Worm (Caenorhabditis elegans) whole organism, young adult: Measurements from ENCODE around the gene str-136.

ENCODE experiments used
- B0261.1 ChIP-seq: sonication (generic microtip); optimal IDR thresholded peaks from 2 replicates; lab custom pipeline; 2016; ENCODE audit warnings: mild to moderate bottlenecking, missing genetic modification characterization, moderate library complexity, missing compliant biosample characterization
- D2030.7 ChIP-seq: fragments of 200-800 bp; sonication (Bioruptor generic); IDR thresholded peaks from 2 replicates; pipeline ENCODE4 v1.3.6; 2022; ENCODE audit warnings: missing genetic modification reagents, missing genetic modification characterization, missing compliant biosample characterization
- F23B12.7 ChIP-seq: sonication (generic microtip); optimal IDR thresholded peaks from 2 replicates; lab custom pipeline; 2017; ENCODE audit warnings: missing genetic modification characterization, mild to moderate bottlenecking, missing compliant biosample characterization, antibody characterized with exemption, moderate library complexity; ENCODE audit not compliant: insufficient read depth
- F49E8.2 ChIP-seq: sonication (generic microtip); optimal IDR thresholded peaks from 3 replicates; lab custom pipeline; 2017; ENCODE audit warnings: missing genetic modification characterization, mild to moderate bottlenecking, missing compliant biosample characterization, antibody characterized with exemption, moderate library complexity; ENCODE audit not compliant: insufficient read depth
- F52B5.7 ChIP-seq: sonication (generic microtip); optimal IDR thresholded peaks from 2 replicates; lab custom pipeline; 2016; ENCODE audit warnings: mild to moderate bottlenecking, missing genetic modification characterization, missing compliant biosample characterization
- K11D2.4 ChIP-seq: fragments of 200-800 bp; sonication (Bioruptor generic); IDR thresholded peaks from 2 replicates; pipeline ENCODE4 v1.3.6; 2022; ENCODE audit warnings: missing genetic modification reagents, missing genetic modification characterization, missing compliant biosample characterization
- T07F8.4 ChIP-seq: sonication (generic microtip); optimal IDR thresholded peaks from 2 replicates; lab custom pipeline; 2016; ENCODE audit warnings: mild to moderate bottlenecking, missing genetic modification characterization, moderate library complexity, missing compliant biosample characterization
- Y79H2A.3 ChIP-seq: fragments of 200-800 bp; sonication (Bioruptor generic); conservative IDR thresholded peaks from 2 replicates; pipeline ENCODE4 v1.3.6; 2022; ENCODE audit warnings: missing genetic modification reagents, missing genetic modification characterization, missing compliant biosample characterization
- Y95B8A.8 ChIP-seq: fragments of 200-800 bp; sonication (Bioruptor generic); IDR thresholded peaks from 2 replicates; pipeline ENCODE4 v1.3.6; 2022; ENCODE audit warnings: missing genetic modification reagents, missing genetic modification characterization, missing compliant biosample characterization
- ZK185.1 ChIP-seq: sonication (generic microtip); optimal IDR thresholded peaks from 2 replicates; lab custom pipeline; 2016; ENCODE audit warnings: mild to moderate bottlenecking, missing genetic modification characterization, missing compliant biosample characterization; ENCODE audit not compliant: poor library complexity, severe bottlenecking
- ama-1 ChIP-seq, 3 experiments: fragments of 150-350 bp in 1 of 3; sonication (generic microtip) in 2 of 3; optimal IDR thresholded peaks; 2 replicates each; lab custom pipeline; 2014 to 2018; ENCODE audit warnings: missing biosample characterization in 2 of 3, missing genetic modification characterization in 2 of 3, missing genetic modification reagents in 2 of 3
- atf-7 ChIP-seq: sonication (generic microtip); optimal IDR thresholded peaks from 2 replicates; lab custom pipeline; 2017; ENCODE audit warnings: mild to moderate bottlenecking, missing genetic modification characterization, missing compliant biosample characterization
- athp-1 ChIP-seq: sonication (generic microtip); optimal IDR thresholded peaks from 2 replicates; lab custom pipeline; 2017; ENCODE audit warnings: mild to moderate bottlenecking, missing genetic modification characterization, missing compliant biosample characterization
- attf-6 ChIP-seq: fragments of 200-800 bp; sonication (Bioruptor generic); IDR thresholded peaks from 2 replicates; pipeline ENCODE4 v1.3.6; 2022; ENCODE audit warnings: missing genetic modification reagents, missing genetic modification characterization, missing compliant biosample characterization
- ceh-100 ChIP-seq: fragments of 200-800 bp; sonication (Bioruptor generic); IDR thresholded peaks from 2 replicates; pipeline ENCODE4 v1.3.6; 2022; ENCODE audit warnings: missing genetic modification reagents, missing genetic modification characterization, missing compliant biosample characterization
- ceh-27 ChIP-seq: fragments of 200-800 bp; sonication (Bioruptor generic); optimal IDR thresholded peaks from 2 replicates; lab custom pipeline; 2018; ENCODE audit warnings: mild to moderate bottlenecking, missing genetic modification characterization, moderate library complexity, missing compliant biosample characterization
- die-1 ChIP-seq: sonication (generic microtip); optimal IDR thresholded peaks from 2 replicates; lab custom pipeline; 2016; ENCODE audit warnings: missing genotype, mild to moderate bottlenecking, missing genetic modification characterization, missing compliant biosample characterization
- efl-1 ChIP-seq: fragments of 150-350 bp; optimal IDR thresholded peaks from 2 replicates; lab custom pipeline; 2014; ENCODE audit warnings: missing biosample characterization, missing genetic modification reagents, missing genetic modification characterization
- egl-18 ChIP-seq: fragments of 200-800 bp; sonication (Bioruptor generic); IDR thresholded peaks from 2 replicates; pipeline ENCODE4 v1.3.6; 2022; ENCODE audit warnings: missing genetic modification reagents, missing genetic modification characterization, missing compliant biosample characterization
- egrh-3 ChIP-seq: fragments of 200-800 bp; sonication (Bioruptor generic); IDR thresholded peaks from 2 replicates; pipeline ENCODE4 v1.3.6; 2022; ENCODE audit warnings: missing genetic modification reagents, missing genetic modification characterization, missing compliant biosample characterization
- him-1 ChIP-seq: sonication (generic microtip); optimal IDR thresholded peaks from 2 replicates; lab custom pipeline; 2016; ENCODE audit warnings: missing genotype, missing genetic modification reagents, missing genetic modification characterization, missing compliant biosample characterization
- hmg-1.2 ChIP-seq: fragments of 200-800 bp; sonication (Bioruptor generic); IDR thresholded peaks from 2 replicates; pipeline ENCODE4 v1.3.6; 2022; ENCODE audit warnings: missing genetic modification reagents, missing genetic modification characterization, missing compliant biosample characterization
- let-607 ChIP-seq, 2 experiments: fragments of 200-800 bp in 1 of 2; sonication (Bioruptor generic) in 1 of 2; sonication (generic microtip) in 1 of 2; optimal IDR thresholded peaks; 2 replicates each; lab custom pipeline; 2016 to 2018; ENCODE audit warnings: mild to moderate bottlenecking in 2 of 2, missing compliant biosample characterization in 2 of 2, missing genetic modification characterization in 2 of 2, moderate library complexity in 2 of 2, missing genotype in 1 of 2
- lin-54 ChIP-seq: fragments of 200-800 bp; sonication (Bioruptor generic); optimal IDR thresholded peaks from 2 replicates; lab custom pipeline; 2018; ENCODE audit warnings: mild to moderate bottlenecking, missing genetic modification characterization, missing compliant biosample characterization
- lsl-1 ChIP-seq: fragments of 200-800 bp; sonication (Bioruptor generic); optimal IDR thresholded peaks from 2 replicates; lab custom pipeline; 2018; ENCODE audit warnings: mild to moderate bottlenecking, missing genetic modification characterization, moderate library complexity, missing compliant biosample characterization
- madf-10 ChIP-seq: sonication (generic microtip); optimal IDR thresholded peaks from 2 replicates; lab custom pipeline; 2016; ENCODE audit warnings: mild to moderate bottlenecking, missing genetic modification characterization, missing compliant biosample characterization
- madf-3 ChIP-seq: fragments of 200-800 bp; sonication (Bioruptor generic); IDR thresholded peaks from 2 replicates; pipeline ENCODE4 v1.3.6; 2022; ENCODE audit warnings: missing genetic modification reagents, missing genetic modification characterization, missing compliant biosample characterization
- madf-6 ChIP-seq: fragments of 200-800 bp; sonication (Bioruptor generic); IDR thresholded peaks from 2 replicates; pipeline ENCODE4 v1.3.6; 2022; ENCODE audit warnings: missing genetic modification reagents, missing genetic modification characterization, missing compliant biosample characterization
- mcd-1 ChIP-seq: fragments of 200-800 bp; sonication (Bioruptor generic); IDR thresholded peaks from 2 replicates; pipeline ENCODE4 v1.3.6; 2022; ENCODE audit warnings: missing genetic modification reagents, missing genetic modification characterization, missing compliant biosample characterization
- nfyb-1 ChIP-seq: fragments of 200-800 bp; sonication (Bioruptor generic); IDR thresholded peaks from 2 replicates; pipeline ENCODE4 v1.3.6; 2022; ENCODE audit warnings: missing genetic modification reagents, missing genetic modification characterization, missing compliant biosample characterization
- nhr-179 ChIP-seq: sonication (generic microtip); optimal IDR thresholded peaks from 2 replicates; lab custom pipeline; 2016; ENCODE audit warnings: mild to moderate bottlenecking, missing genetic modification characterization, missing compliant biosample characterization
- nhr-80 ChIP-seq: sonication (generic microtip); optimal IDR thresholded peaks from 2 replicates; lab custom pipeline; 2016; ENCODE audit warnings: missing genetic modification characterization, missing compliant biosample characterization
- nhr-90 ChIP-seq: sonication (generic microtip); optimal IDR thresholded peaks from 2 replicates; lab custom pipeline; 2016; ENCODE audit warnings: missing genotype, mild to moderate bottlenecking, missing genetic modification characterization, missing compliant biosample characterization
- pbrm-1 ChIP-seq: fragments of 200-800 bp; sonication (Bioruptor generic); IDR thresholded peaks from 2 replicates; pipeline ENCODE4 v1.3.6; 2022; ENCODE audit warnings: missing genetic modification reagents, missing genetic modification characterization, missing compliant biosample characterization
- pha-4 ChIP-seq: fragments of 150-350 bp; sonication (generic microtip); optimal IDR thresholded peaks from 2 replicates; lab custom pipeline; 2014; ENCODE audit warnings: missing biosample characterization, missing genetic modification reagents, missing genetic modification characterization
- rcor-1 ChIP-seq: fragments of 200-800 bp; sonication (Bioruptor generic); IDR thresholded peaks from 2 replicates; pipeline ENCODE4 v1.3.6; 2022; ENCODE audit warnings: missing genetic modification reagents, missing genetic modification characterization, missing compliant biosample characterization
- rpc-1 ChIP-seq, 2 experiments: fragments of 150-350 bp in 1 of 2; sonication (generic microtip) in 1 of 2; optimal IDR thresholded peaks; 2 replicates each; lab custom pipeline; 2014 to 2018; ENCODE audit warnings: missing biosample characterization in 1 of 2, missing genetic modification characterization in 1 of 2, missing genetic modification reagents in 1 of 2, missing genotype in 1 of 2
- snpc-1.1 ChIP-seq: sonication (generic microtip); optimal IDR thresholded peaks from 2 replicates; lab custom pipeline; 2017; ENCODE audit warnings: missing genetic modification characterization, mild to moderate bottlenecking, missing compliant biosample characterization, antibody characterized with exemption, moderate library complexity, missing genotype, missing genetic modification reagents; ENCODE audit not compliant: insufficient read depth
- snpc-3.4 ChIP-seq: sonication (generic microtip); optimal IDR thresholded peaks from 2 replicates; lab custom pipeline; 2017; ENCODE audit warnings: missing genetic modification characterization, mild to moderate bottlenecking, missing compliant biosample characterization, antibody characterized with exemption, moderate library complexity, missing genotype, missing genetic modification reagents
- snpc-4 ChIP-seq, 5 experiments: fragments of 150-350 bp in 1 of 5; sonication (generic microtip) in 4 of 5; optimal IDR thresholded peaks; 2 replicates each; lab custom pipeline; 2014 to 2018; ENCODE audit warnings: missing genetic modification characterization in 5 of 5, missing biosample characterization in 3 of 5, antibody characterized with exemption in 2 of 5, mild to moderate bottlenecking in 2 of 5, missing compliant biosample characterization in 2 of 5, missing genotype in 2 of 5, moderate library complexity in 2 of 5, missing genetic modification reagents in 1 of 5
- sptf-2 ChIP-seq: fragments of 200-800 bp; sonication (Bioruptor generic); optimal IDR thresholded peaks from 2 replicates; lab custom pipeline; 2018; ENCODE audit warnings: mild to moderate bottlenecking, missing genetic modification characterization, missing compliant biosample characterization
- tbp1 ChIP-seq: fragments of 200-800 bp; sonication (Bioruptor generic); optimal IDR thresholded peaks from 2 replicates; lab custom pipeline; 2018; ENCODE audit warnings: mild to moderate bottlenecking, missing genetic modification characterization, missing compliant biosample characterization
- unc-62 ChIP-seq: fragments of 150-350 bp; optimal IDR thresholded peaks from 2 replicates; lab custom pipeline; 2014; ENCODE audit warnings: missing biosample characterization, missing genetic modification reagents, missing genetic modification characterization
- zim-3 ChIP-seq: sonication (generic microtip); optimal IDR thresholded peaks from 2 replicates; lab custom pipeline; 2017; ENCODE audit warnings: mild to moderate bottlenecking, missing genetic modification characterization, moderate library complexity, missing compliant biosample characterization
- ztf-18 ChIP-seq: sonication (generic microtip); optimal IDR thresholded peaks from 2 replicates; lab custom pipeline; 2016; ENCODE audit warnings: missing genotype, mild to moderate bottlenecking, missing genetic modification characterization, missing compliant biosample characterization
- ztf-26 ChIP-seq: sonication (generic microtip); optimal IDR thresholded peaks from 2 replicates; lab custom pipeline; 2017; ENCODE audit warnings: missing genetic modification characterization, missing compliant biosample characterization

The str-136 gene

ce11 chrV:8235331-8235730, 43.4 kb downstream of the str-136 start:
- TF ChIP-seq ceh-100 (GFP tag; lab: Robert Waterston, UW) (0 out of 2 replicates have a peak, but pooled peaks have one; percentile 42), tbp1 (GFP tag; lab: Kevin White, UChicago) (peak; percentile 87), ztf-26 (tag; lab: Kevin White, UChicago) (no peak), efl-1 (no peak), egrh-3 (GFP tag; lab: Robert Waterston, UW) (0 out of 2 replicates have a peak, but pooled peaks have one; percentile 31), T07F8.4 (tag; lab: Kevin White, UChicago) (peak; percentile 10), let-607 (tag; optimal IDR thresholded peaks at IDR 0.05; lab: Kevin White, UChicago) (peak in 1 of 2 experiments; percentile 38), Y79H2A.3 (GFP tag; lab: Robert Waterston, UW) (no peak), K11D2.4 (GFP tag; lab: Robert Waterston, UW) (no peak), nhr-179 (tag; lab: Kevin White, UChicago) (no peak), nfyb-1 (GFP tag; lab: Robert Waterston, UW) (peak; percentile 72; the same call in 1 of the 2 replicates), F23B12.7 (tag; lab: Kevin White, UChicago) (peak; percentile 60), egl-18 (GFP tag; lab: Robert Waterston, UW) (0 out of 2 replicates have a peak, but pooled peaks have one; percentile 14), him-1 (tag; lab: Kevin White, UChicago) (peak; percentile 76), mcd-1 (no peak), B0261.1 (tag; lab: Kevin White, UChicago) (peak; percentile 77), ztf-18 (tag; lab: Kevin White, UChicago) (peak; percentile 43), snpc-4 (GFP tag; optimal IDR thresholded peaks at IDR 0.05; lab: Kevin White, UChicago) (peak; percentile 61), snpc-4 (tag; optimal IDR thresholded peaks at IDR 0.05; lab: Kevin White, UChicago) (peak in 3 of 4 experiments; percentile 73 to 91 (median 76)), nhr-90 (tag; lab: Kevin White, UChicago) (peak; percentile 66), nhr-80 (tag; lab: Kevin White, UChicago) (peak; percentile 36), zim-3 (no peak), atf-7 (tag; lab: Kevin White, UChicago) (no peak), madf-10 (tag; lab: Kevin White, UChicago) (peak; percentile 9), F52B5.7 (tag; lab: Kevin White, UChicago) (peak; percentile 13), lsl-1 (GFP tag; lab: Kevin White, UChicago) (peak; percentile 26), die-1 (tag; lab: Kevin White, UChicago) (peak; percentile 63), ama-1 (optimal IDR thresholded peaks at IDR 0.05; lab: Kevin White, UChicago) (no peak), ama-1 (GFP tag; optimal IDR thresholded peaks at IDR 0.05; lab: Kevin White, UChicago) (no peak), ceh-27 (GFP tag; lab: Kevin White, UChicago) (peak; percentile 38), pha-4 (tag; lab: Kevin White, UChicago) (no peak), snpc-3.4 (peak; percentile 34), hmg-1.2 (GFP tag; lab: Robert Waterston, UW) (peak; percentile 71), snpc-1.1 (peak; percentile 14), rcor-1 (GFP tag; lab: Robert Waterston, UW) (peak; percentile 38; the same call in 1 of the 2 replicates), lin-54 (GFP tag; lab: Kevin White, UChicago) (no peak), F49E8.2 (tag; lab: Kevin White, UChicago) (no peak), ZK185.1 (tag; lab: Kevin White, UChicago) (peak; percentile 4), D2030.7 (GFP tag; lab: Robert Waterston, UW) (peak; percentile 54), Y95B8A.8 (GFP tag; lab: Robert Waterston, UW) (no peak), rpc-1 (optimal IDR thresholded peaks at IDR 0.05; lab: Kevin White, UChicago) (peak; percentile 67), rpc-1 (tag; optimal IDR thresholded peaks at IDR 0.05; lab: Kevin White, UChicago) (peak; percentile 74), unc-62 (no peak), athp-1 (tag; lab: Kevin White, UChicago) (no peak), pbrm-1 (GFP tag; lab: Robert Waterston, UW) (peak; percentile 78; the same call in 1 of the 2 replicates), sptf-2 (GFP tag; lab: Kevin White, UChicago) (no peak), madf-6 (GFP tag; lab: Robert Waterston, UW) (no peak; the same call in 1 of the 2 replicates), madf-3 (GFP tag; lab: Robert Waterston, UW) (0 out of 2 replicates have a peak, but pooled peaks have one; percentile 20), attf-6 (0 out of 2 replicates have a peak, but pooled peaks have one; percentile 29)
